Fruit fly (Drosophila melanogaster): ENCODE results near the gene Grl65a.
A peak's percentile ranks its signal among the peaks of the same experiment; 100 is the strongest.

Gene Grl65a

dm6 chr3L:6708995-6709606, 41.5 kb upstream of the Grl65a start (continued):
- TF ChIP-seq CG10366 (GFP tag; IDR thresholded peaks at IDR 0.05): peak; percentile 79
- no peak for TF ChIP-seq Tbp (GFP tag; optimal IDR thresholded peaks at IDR 0.05)
- peak; percentile 61 for TF ChIP-seq CG2120 (GFP tag; optimal IDR thresholded peaks at IDR 0.05)
- peak; percentile 85 for TF ChIP-seq CG4854 (GFP tag; optimal IDR thresholded peaks at IDR 0.05)
- peak; percentile 95 for TF ChIP-seq slou (GFP tag; optimal IDR thresholded peaks at IDR 0.05)
- TF ChIP-seq tup (GFP tag; optimal IDR thresholded peaks at IDR 0.05): no peak
- peak; percentile 48 for TF ChIP-seq CG4617 (GFP tag; optimal IDR thresholded peaks at IDR 0.05; ENCODE audit: borderline replicate concordance)
- TF ChIP-seq CG10959 (GFP tag; IDR thresholded peaks at IDR 0.05): no peak
- 0 out of 3 replicates have a peak, but pooled peaks have one; percentile 21 for TF ChIP-seq CG2889 (GFP tag; IDR thresholded peaks at IDR 0.05)
- TF ChIP-seq CG14667 (GFP tag; IDR thresholded peaks at IDR 0.05): peak; percentile 40; the same call in 1 of the 2 replicates
- peak; percentile 72 for TF ChIP-seq CG13894 (tag; optimal IDR thresholded peaks at IDR 0.05)
- peak; percentile 47 for TF ChIP-seq run (tag; optimal IDR thresholded peaks at IDR 0.05)
- peak; percentile 92 for TF ChIP-seq sob (GFP tag; IDR thresholded peaks at IDR 0.05)
- no peak for TF ChIP-seq usp (GFP tag; optimal IDR thresholded peaks at IDR 0.05)
- peak; percentile 91 for TF ChIP-seq MTF-1 (GFP tag; optimal IDR thresholded peaks at IDR 0.05; ENCODE audit: borderline replicate concordance)
- peak; percentile 37 to 73 for TF ChIP-seq Hr51 (GFP tag; optimal IDR thresholded peaks at IDR 0.05)
- peak; percentile 75 for TF ChIP-seq CG12391 (tag; optimal IDR thresholded peaks at IDR 0.05)
- peak; percentile 75 for TF ChIP-seq grau (tag; optimal IDR thresholded peaks at IDR 0.05)
- TF ChIP-seq CG15601 (tag; optimal IDR thresholded peaks at IDR 0.05): peak; percentile 66
- peak; percentile 70 for TF ChIP-seq cwo (GFP tag; optimal IDR thresholded peaks at IDR 0.05)
- TF ChIP-seq zfh1 (GFP tag; IDR thresholded peaks at IDR 0.05): peak; percentile 89
- TF ChIP-seq Atf-2 (GFP tag; optimal IDR thresholded peaks at IDR 0.05): peak; percentile 40
- TF ChIP-seq gem (tag; optimal IDR thresholded peaks at IDR 0.05): peak; percentile 78
- peak; percentile 76 for TF ChIP-seq bigmax (GFP tag; optimal IDR thresholded peaks at IDR 0.05)
- TF ChIP-seq ttk (GFP tag; IDR thresholded peaks at IDR 0.05): peak; percentile 86
- TF ChIP-seq mld (GFP tag; IDR thresholded peaks at IDR 0.05; ENCODE audit: partially characterized antibody): no peak
- no peak for TF ChIP-seq CG30020 (tag; optimal IDR thresholded peaks at IDR 0.05)
- TF ChIP-seq vvl (GFP tag; IDR thresholded peaks at IDR 0.05): peak; percentile 94
- TF ChIP-seq NfI (GFP tag; optimal IDR thresholded peaks at IDR 0.05): peak; percentile 96
- no peak for TF ChIP-seq Gsc (GFP tag; IDR thresholded peaks at IDR 0.05)
- peak; percentile 87 for TF ChIP-seq BtbVII (GFP tag; optimal IDR thresholded peaks at IDR 0.05)
- TF ChIP-seq Ada2b (GFP tag; IDR thresholded peaks at IDR 0.05): peak; percentile 72; the same call in 1 of the 2 replicates
- no peak for TF ChIP-seq fru (optimal IDR thresholded peaks at IDR 0.05)
- TF ChIP-seq nmo (GFP tag; optimal IDR thresholded peaks at IDR 0.05): peak; percentile 58
- TF ChIP-seq dmrt11E (tag; optimal IDR thresholded peaks at IDR 0.05): no peak
- peak; percentile 78 for TF ChIP-seq CG6654 (GFP tag; optimal IDR thresholded peaks at IDR 0.05)
- TF ChIP-seq CG14050 (GFP tag; IDR thresholded peaks at IDR 0.05): peak; percentile 77
- peak; percentile 33; the same call in 1 of the 2 replicates for TF ChIP-seq dimm (GFP tag; IDR thresholded peaks at IDR 0.05)
- TF ChIP-seq CG1602 (GFP tag; optimal IDR thresholded peaks at IDR 0.05): peak; percentile 51
- peak; percentile 54 for TF ChIP-seq CG12155 (GFP tag; optimal IDR thresholded peaks at IDR 0.05)
- TF ChIP-seq Dp (GFP tag; optimal IDR thresholded peaks at IDR 0.05): peak; percentile 5
- peak; percentile 78 for TF ChIP-seq CG9727 (GFP tag; optimal IDR thresholded peaks at IDR 0.05)
- TF ChIP-seq schlank (tag; optimal IDR thresholded peaks at IDR 0.05): peak; percentile 92
- peak; percentile 82 for TF ChIP-seq fd3F (GFP tag; optimal IDR thresholded peaks at IDR 0.05)
- TF ChIP-seq sqz (GFP tag; optimal IDR thresholded peaks at IDR 0.05): peak; percentile 81
- TF ChIP-seq Dek (tag; optimal IDR thresholded peaks at IDR 0.05): peak; percentile 88
- peak; percentile 84 for TF ChIP-seq sr (GFP tag; IDR thresholded peaks at IDR 0.05)
- no peak for TF ChIP-seq CG15073 (GFP tag; optimal IDR thresholded peaks at IDR 0.05)
- peak; percentile 82 for TF ChIP-seq org-1 (GFP tag; optimal IDR thresholded peaks at IDR 0.05)
- no peak for TF ChIP-seq hb (GFP tag; IDR thresholded peaks at IDR 0.05; ENCODE audit: partially characterized antibody)
